Fruit fly (Drosophila melanogaster) whole organism, embryonic: ENCODE data around the gene Pnn.

Source experiments
- Abd-B ChIP-seq: fragments of 200-800 bp; sonication (Bioruptor generic); optimal IDR thresholded peaks from 2 replicates; lab custom pipeline; 2018; ENCODE audit warnings: missing biosample characterization, mild to moderate bottlenecking, missing genetic modification characterization, moderate library complexity
- Antp ChIP-seq: fragments of 200-800 bp; sonication (Bioruptor generic); optimal IDR thresholded peaks from 3 replicates; lab custom pipeline; 2016; ENCODE audit warnings: missing biosample characterization, missing genetic modification characterization
- CG10543 ChIP-seq: fragments of 200-800 bp; sonication (Bioruptor generic); optimal IDR thresholded peaks from 3 replicates; lab custom pipeline; 2017; ENCODE audit warnings: missing biosample characterization, mild to moderate bottlenecking, missing genetic modification characterization, moderate library complexity
- CG11247 ChIP-seq: fragments of 200-800 bp; sonication (Bioruptor generic); IDR thresholded peaks from 2 replicates; pipeline ENCODE4 v1.3.6; 2022; ENCODE audit warnings: missing biosample characterization, missing genetic modification characterization
- CG12071 ChIP-seq: fragments of 200-800 bp; sonication (Bioruptor generic); optimal IDR thresholded peaks from 3 replicates; lab custom pipeline; 2018; ENCODE audit warnings: missing biosample characterization, mild to moderate bottlenecking, missing genetic modification characterization
- CG12219 ChIP-seq: fragments of 200-800 bp; sonication (Bioruptor generic); optimal IDR thresholded peaks from 3 replicates; lab custom pipeline; 2018; ENCODE audit warnings: missing biosample characterization, mild to moderate bottlenecking, missing genetic modification characterization
- CG17186 ChIP-seq: fragments of 200-800 bp; sonication (Bioruptor generic); optimal IDR thresholded peaks from 3 replicates; lab custom pipeline; 2017; ENCODE audit warnings: missing biosample characterization, missing genetic modification reagents, missing genetic modification characterization
- CG18764 ChIP-seq: fragments of 200-800 bp; sonication (Bioruptor generic); optimal IDR thresholded peaks from 3 replicates; lab custom pipeline; 2016; ENCODE audit warnings: missing biosample characterization, missing genetic modification characterization
- CG2116 ChIP-seq: fragments of 200-800 bp; sonication (Bioruptor generic); optimal IDR thresholded peaks from 3 replicates; lab custom pipeline; 2018; ENCODE audit warnings: missing biosample characterization, mild to moderate bottlenecking, missing genetic modification characterization
- CG2712 ChIP-seq: fragments of 200-800 bp; optimal IDR thresholded peaks from 3 replicates; lab custom pipeline; 2019; ENCODE audit warnings: missing biosample characterization, mild to moderate bottlenecking, missing genetic modification characterization, moderate library complexity
- CG2889 ChIP-seq: fragments of 200-800 bp; sonication (Bioruptor generic); IDR thresholded peaks from 3 replicates; pipeline ENCODE4 v1.3.6; 2022; ENCODE audit warnings: missing biosample characterization, missing genetic modification characterization
- CG31365 ChIP-seq: fragments of 200-800 bp; sonication (Bioruptor generic); optimal IDR thresholded peaks from 2 replicates; lab custom pipeline; 2018; ENCODE audit warnings: missing biosample characterization, mild to moderate bottlenecking, missing genetic modification characterization
- CG3995 ChIP-seq: fragments of 200-800 bp; sonication (Bioruptor generic); optimal IDR thresholded peaks from 3 replicates; lab custom pipeline; 2016; ENCODE audit warnings: missing biosample characterization, missing genetic modification characterization
- CG42726 ChIP-seq: fragments of 200-800 bp; sonication (Bioruptor generic); IDR thresholded peaks from 2 replicates; pipeline ENCODE4 v1.3.6; 2022; ENCODE audit warnings: missing biosample characterization, missing genetic modification characterization; ENCODE audit not compliant: partially characterized antibody
- CG6683 ChIP-seq: fragments of 200-800 bp; sonication (Bioruptor generic); optimal IDR thresholded peaks from 2 replicates; lab custom pipeline; 2017; ENCODE audit warnings: missing biosample characterization, mild to moderate bottlenecking, missing genetic modification characterization, missing genetic modification reagents
- CG6791 ChIP-seq: fragments of 200-800 bp; sonication (Bioruptor generic); IDR thresholded peaks from 3 replicates; pipeline ENCODE4 v1.3.6; 2022; ENCODE audit warnings: missing biosample characterization, missing genetic modification characterization; ENCODE audit not compliant: partially characterized antibody
- CG8924 ChIP-seq: fragments of 200-800 bp; optimal IDR thresholded peaks from 3 replicates; lab custom pipeline; 2019; ENCODE audit warnings: missing biosample characterization, mild to moderate bottlenecking, missing genetic modification characterization, moderate library complexity
- D19B ChIP-seq: fragments of 200-800 bp; sonication (Bioruptor generic); optimal IDR thresholded peaks from 2 replicates; lab custom pipeline; 2017; ENCODE audit warnings: missing biosample characterization, mild to moderate bottlenecking, missing genetic modification characterization
- Deaf1 ChIP-seq: fragments of 200-800 bp; optimal IDR thresholded peaks from 3 replicates; lab custom pipeline; 2019; ENCODE audit warnings: missing biosample characterization, mild to moderate bottlenecking, missing genetic modification characterization, moderate library complexity
- Drgx ChIP-seq: fragments of 200-800 bp; sonication (Bioruptor generic); IDR thresholded peaks from 2 replicates; pipeline ENCODE4 v1.3.6; 2022; ENCODE audit warnings: missing biosample characterization, missing genetic modification characterization
- E2f2 ChIP-seq: fragments of 200-800 bp; sonication (Bioruptor generic); IDR thresholded peaks from 2 replicates; pipeline ENCODE4 v1.3.6; 2022; ENCODE audit warnings: missing biosample characterization, missing genetic modification characterization
- Elba2 ChIP-seq: fragments of 200-800 bp; sonication (Bioruptor generic); optimal IDR thresholded peaks from 3 replicates; lab custom pipeline; 2016; ENCODE audit warnings: missing biosample characterization, missing genetic modification characterization
- H15 ChIP-seq: fragments of 200-800 bp; sonication (Bioruptor generic); IDR thresholded peaks from 3 replicates; pipeline ENCODE4 v1.3.6; 2022; ENCODE audit warnings: missing biosample characterization, missing genetic modification characterization
- HLH3B ChIP-seq: fragments of 200-800 bp; sonication (Bioruptor generic); IDR thresholded peaks from 2 replicates; pipeline ENCODE4 v1.3.6; 2022; ENCODE audit warnings: missing biosample characterization, missing genetic modification characterization
- Hey ChIP-seq: fragments of 200-800 bp; sonication (Bioruptor generic); optimal IDR thresholded peaks from 3 replicates; lab custom pipeline; 2018; ENCODE audit warnings: missing biosample characterization, mild to moderate bottlenecking, missing genetic modification characterization
- HmgD ChIP-seq: fragments of 200-800 bp; sonication (Bioruptor generic); optimal IDR thresholded peaks from 3 replicates; lab custom pipeline; 2016; ENCODE audit warnings: missing biosample characterization, missing genetic modification characterization
- HmgZ ChIP-seq: fragments of 200-800 bp; sonication (Bioruptor generic); optimal IDR thresholded peaks from 2 replicates; lab custom pipeline; 2018; ENCODE audit warnings: missing biosample characterization, mild to moderate bottlenecking, missing genetic modification characterization
- Hr51 ChIP-seq, 2 experiments: fragments of 200-800 bp; sonication (Bioruptor generic); optimal IDR thresholded peaks; 2 replicates in 1 of 2; 3 replicates in 1 of 2; lab custom pipeline; 2016 to 2018; ENCODE audit warnings: missing biosample characterization in 2 of 2, missing genetic modification characterization in 2 of 2, mild to moderate bottlenecking in 1 of 2, moderate library complexity in 1 of 2
- Lhr ChIP-seq: fragments of 200-800 bp; sonication (Bioruptor generic); optimal IDR thresholded peaks from 3 replicates; lab custom pipeline; 2017; ENCODE audit warnings: mild to moderate bottlenecking, missing biosample characterization, missing genetic modification reagents, missing genetic modification characterization
- NK7.1 ChIP-seq: fragments of 200-800 bp; sonication (Bioruptor generic); optimal IDR thresholded peaks from 3 replicates; lab custom pipeline; 2016; ENCODE audit warnings: missing biosample characterization, missing genetic modification characterization
- Optix ChIP-seq: fragments of 200-800 bp; sonication (Bioruptor generic); IDR thresholded peaks from 3 replicates; pipeline ENCODE4 v1.3.6; 2022; ENCODE audit warnings: missing biosample characterization, missing genetic modification characterization
- Sry-β ChIP-seq: fragments of 200-800 bp; sonication (Bioruptor generic); optimal IDR thresholded peaks from 2 replicates; lab custom pipeline; 2018; ENCODE audit warnings: missing biosample characterization, mild to moderate bottlenecking, missing genetic modification characterization, moderate library complexity
- Usf ChIP-seq: fragments of 200-800 bp; sonication (Bioruptor generic); optimal IDR thresholded peaks from 2 replicates; lab custom pipeline; 2017; ENCODE audit warnings: missing genotype, missing biosample characterization, missing genetic modification characterization
- ab ChIP-seq: fragments of 200-800 bp; sonication (Bioruptor generic); optimal IDR thresholded peaks from 2 replicates; lab custom pipeline; 2016; ENCODE audit warnings: missing biosample characterization, missing genetic modification characterization
- ac ChIP-seq: fragments of 200-800 bp; sonication (Bioruptor generic); optimal IDR thresholded peaks from 3 replicates; lab custom pipeline; 2017; ENCODE audit warnings: missing biosample characterization, mild to moderate bottlenecking, missing genetic modification characterization
- amos ChIP-seq: fragments of 200-800 bp; sonication (Bioruptor generic); IDR thresholded peaks from 2 replicates; pipeline ENCODE4 v1.3.6; 2022; ENCODE audit warnings: missing biosample characterization, missing genetic modification characterization; ENCODE audit not compliant: partially characterized antibody
- ase ChIP-seq: fragments of 200-800 bp; sonication (Bioruptor generic); IDR thresholded peaks from 3 replicates; pipeline ENCODE4 v1.3.6; 2022; ENCODE audit warnings: missing biosample characterization, missing genetic modification characterization
- bigmax ChIP-seq: fragments of 200-800 bp; sonication (Bioruptor generic); optimal IDR thresholded peaks from 2 replicates; lab custom pipeline; 2018; ENCODE audit warnings: missing biosample characterization, mild to moderate bottlenecking, missing genetic modification characterization
- gsb-n ChIP-seq: fragments of 200-800 bp; sonication (Bioruptor generic); optimal IDR thresholded peaks from 3 replicates; lab custom pipeline; 2018; ENCODE audit warnings: missing biosample characterization, mild to moderate bottlenecking, missing genetic modification characterization
- hb ChIP-seq: fragments of 200-800 bp; sonication (Bioruptor generic); IDR thresholded peaks from 3 replicates; pipeline ENCODE4 v1.3.6; 2022; ENCODE audit warnings: missing biosample characterization, missing genetic modification characterization; ENCODE audit not compliant: partially characterized antibody
- hkb ChIP-seq, 2 experiments: fragments of 200-800 bp in 1 of 2; fragments of >200 bp in 1 of 2; sonication (Bioruptor generic) in 1 of 2; IDR thresholded peaks in 1 of 2; optimal IDR thresholded peaks in 1 of 2; 2 replicates each; pipeline versions ENCODE4 v1.3.6 to Lab custom; 2017 to 2022; ENCODE audit warnings: missing biosample characterization in 1 of 2, missing genetic modification characterization in 1 of 2
- jigr1 ChIP-seq: fragments of 200-800 bp; sonication (Bioruptor generic); IDR thresholded peaks from 3 replicates; pipeline ENCODE4 v1.3.6; 2022; ENCODE audit warnings: missing biosample characterization, missing genetic modification characterization
- kni ChIP-seq: fragments of 200-800 bp; sonication (Bioruptor generic); optimal IDR thresholded peaks from 3 replicates; lab custom pipeline; 2017; ENCODE audit warnings: mild to moderate bottlenecking, missing biosample characterization, missing genetic modification reagents, missing genetic modification characterization
- lmd ChIP-seq: fragments of 200-800 bp; sonication (Bioruptor generic); IDR thresholded peaks from 2 replicates; pipeline ENCODE4 v1.3.6; 2022; ENCODE audit warnings: missing biosample characterization, missing genetic modification characterization
- nerfin-2 ChIP-seq: fragments of 200-800 bp; sonication (Bioruptor generic); IDR thresholded peaks from 2 replicates; pipeline ENCODE4 v1.3.6; 2022; ENCODE audit warnings: missing biosample characterization, missing genetic modification characterization; ENCODE audit not compliant: partially characterized antibody
- otp ChIP-seq: fragments of 200-800 bp; sonication (Bioruptor generic); IDR thresholded peaks from 3 replicates; pipeline ENCODE4, ENCODE4 v1.3.6; 2022; ENCODE audit warnings: missing biosample characterization, missing genetic modification characterization
- pan ChIP-seq, 4 experiments: fragments of >200 bp in 3 of 4; fragments of 200-800 bp in 1 of 4; sonication (Bioruptor generic) in 1 of 4; optimal IDR thresholded peaks in 3 of 4; IDR thresholded peaks in 1 of 4; 2 replicates each; pipeline versions ENCODE4 v1.3.6 to Lab custom; 2017 to 2022; ENCODE audit warnings: missing biosample characterization in 2 of 4, missing genetic modification characterization in 2 of 4, mixed read lengths in 1 of 4
- shn ChIP-seq: fragments of 200-800 bp; sonication (Bioruptor generic); optimal IDR thresholded peaks from 3 replicates; lab custom pipeline; 2016; ENCODE audit warnings: missing biosample characterization, missing genetic modification characterization
- slou ChIP-seq: fragments of 200-800 bp; sonication (Bioruptor generic); optimal IDR thresholded peaks from 3 replicates; lab custom pipeline; 2016; ENCODE audit warnings: missing biosample characterization, missing genetic modification characterization
- tna ChIP-seq: fragments of 200-800 bp; sonication (Bioruptor generic); IDR thresholded peaks from 2 replicates; pipeline ENCODE4 v1.3.6; 2022; ENCODE audit warnings: missing biosample characterization, missing genetic modification characterization; ENCODE audit not compliant: partially characterized antibody

Pnn gene

DNA sequence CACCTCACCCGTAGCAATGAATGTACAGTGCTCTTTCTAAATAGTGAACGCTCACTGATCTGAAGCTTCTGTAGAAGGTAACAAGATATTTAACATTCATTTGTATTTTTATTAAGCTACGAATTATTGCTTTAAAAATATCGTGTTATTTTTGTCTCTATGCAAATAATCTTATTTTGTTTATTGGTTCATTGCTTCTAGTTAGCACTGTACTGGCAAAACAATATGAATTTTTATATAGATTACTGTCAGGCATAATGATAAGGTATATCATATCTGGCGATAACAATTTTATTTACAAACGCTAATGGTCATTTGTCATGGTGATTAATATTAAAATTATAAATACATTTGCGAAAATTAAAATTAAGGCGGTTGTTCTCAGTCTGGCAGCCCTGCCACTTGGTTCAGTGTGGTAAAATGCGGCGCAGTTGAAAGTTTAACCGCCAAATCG lies 30.8 kb downstream of the Pnn start, which contains the start of gene CG9471 (continued):
- no peak for TF ChIP-seq amos (GFP tag; lab: Robert Waterston, UW)
- TF ChIP-seq kni (GFP tag; lab: Kevin White, UChicago) = peak; percentile 30
- TF ChIP-seq CG3995 (GFP tag; lab: Kevin White, UChicago) = peak; percentile 69
- TF ChIP-seq CG11247 (GFP tag; lab: Robert Waterston, UW) = peak; percentile 90
- peak; percentile 91 for TF ChIP-seq slou (GFP tag; lab: Kevin White, UChicago)
- peak; percentile 81 for TF ChIP-seq gsb-n
- TF ChIP-seq Abd-B (GFP tag; lab: Kevin White, UChicago) = peak; percentile 90
- TF ChIP-seq hb (GFP tag; lab: Robert Waterston, UW) = no peak
- no peak for TF ChIP-seq CG42726 (GFP tag; lab: Robert Waterston, UW)
- TF ChIP-seq ab (GFP tag; lab: Kevin White, UChicago) = peak; percentile 43
- peak; percentile 54 for TF ChIP-seq Elba2 (GFP tag; lab: Kevin White, UChicago)
- peak; percentile 82 for TF ChIP-seq CG18764 (GFP tag; lab: Kevin White, UChicago)
- peak; percentile 78 for TF ChIP-seq D19B (GFP tag; lab: Kevin White, UChicago)
- TF ChIP-seq CG2712 = peak; percentile 92
- TF ChIP-seq Drgx (GFP tag; lab: Robert Waterston, UW) = peak; percentile 94
- TF ChIP-seq shn = peak; percentile 79
- peak; percentile 49 for TF ChIP-seq Hey
- no peak for TF ChIP-seq tna (GFP tag; lab: Robert Waterston, UW)
- TF ChIP-seq CG17186 (GFP tag; lab: Kevin White, UChicago) = peak; percentile 16
- TF ChIP-seq CG10543 (GFP tag; lab: Kevin White, UChicago) = peak; percentile 94
- TF ChIP-seq Hr51 (GFP tag; optimal IDR thresholded peaks at IDR 0.05; lab: Kevin White, UChicago) = peak; percentile 75 to 92
- peak; percentile 94 for TF ChIP-seq HLH3B (GFP tag; lab: Robert Waterston, UW)
- peak; percentile 73 for TF ChIP-seq Usf (GFP tag; lab: Kevin White, UChicago)
- TF ChIP-seq CG6683 (GFP tag; lab: Kevin White, UChicago) = peak; percentile 85
- TF ChIP-seq CG6791 = no peak
- peak; percentile 89 for TF ChIP-seq CG2889 (GFP tag; lab: Robert Waterston, UW)
- TF ChIP-seq CG12219 (GFP tag; lab: Kevin White, UChicago) = peak; percentile 86
- TF ChIP-seq ase (GFP tag; lab: Robert Waterston, UW) = peak; percentile 91
- TF ChIP-seq nerfin-2 (GFP tag; lab: Robert Waterston, UW) = no peak
- peak; percentile 47 for TF ChIP-seq CG31365
- peak; percentile 48; the same call in 1 of the 3 replicates for TF ChIP-seq Optix (GFP tag; lab: Robert Waterston, UW)
- TF ChIP-seq E2f2 (GFP tag; lab: Robert Waterston, UW) = peak; percentile 92
- TF ChIP-seq Lhr (GFP tag; lab: Kevin White, UChicago) = peak; percentile 34
- peak; percentile 10 for TF ChIP-seq Sry-β (GFP tag; lab: Kevin White, UChicago)
- no peak for TF ChIP-seq hkb (optimal IDR thresholded peaks at IDR 0.05; lab: Kevin White, UChicago)
- TF ChIP-seq hkb (GFP tag; IDR thresholded peaks at IDR 0.05; lab: Robert Waterston, UW) = peak; percentile 95
- peak; percentile 85; the same call in 2 of the 3 replicates for TF ChIP-seq otp (GFP tag; lab: Robert Waterston, UW)
- peak; percentile 80; the same call in 2 of the 3 replicates for TF ChIP-seq jigr1
- TF ChIP-seq CG8924 (tag; lab: Kevin White, UChicago) = peak; percentile 93

DNA sequence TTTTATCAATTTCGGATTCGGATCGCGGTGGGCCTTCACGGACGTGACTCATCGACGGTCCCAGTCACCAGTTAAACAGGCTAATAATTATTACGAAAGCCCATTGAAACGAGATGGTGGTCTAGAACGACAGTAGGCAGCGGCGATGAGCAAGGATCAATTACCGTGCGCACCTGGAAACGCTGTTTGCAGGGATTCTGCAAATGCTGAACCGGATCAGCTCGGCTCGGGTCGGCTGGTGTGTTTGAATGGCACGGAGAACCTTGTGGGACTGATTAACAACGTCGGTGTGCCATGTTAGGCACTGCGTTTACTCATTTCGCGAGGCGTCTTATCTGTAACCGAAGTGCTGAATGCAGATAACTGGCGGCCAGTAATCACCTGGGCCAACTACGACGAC lies 33.4 kb downstream of the Pnn start, which contains the start of gene Whamy:
Gene Whamy (minus strand): TSS at position 273 of the 400 bp plus-strand sequence.
- TF ChIP-seq H15 (GFP tag; lab: Robert Waterston, UW) = no peak
- TF ChIP-seq HmgD = no peak
- no peak for TF ChIP-seq CG12071 (GFP tag; lab: Kevin White, UChicago)
- TF ChIP-seq pan (optimal IDR thresholded peaks at IDR 0.05; lab: Kevin White, UChicago) = no peak
- TF ChIP-seq pan (GFP tag; optimal IDR thresholded peaks at IDR 0.05 in 1 of 2, IDR thresholded peaks at IDR 0.05 in 1 of 2) = no peak
- TF ChIP-seq ac (GFP tag; lab: Kevin White, UChicago) = no peak
- TF ChIP-seq Antp (GFP tag; lab: Kevin White, UChicago) = no peak
- TF ChIP-seq Deaf1 (tag; lab: Kevin White, UChicago) = peak; percentile 82
- TF ChIP-seq NK7.1 (GFP tag; lab: Kevin White, UChicago) = no peak
- TF ChIP-seq CG12219 (GFP tag; lab: Kevin White, UChicago) = no peak
- peak; percentile 21 for TF ChIP-seq HmgZ (tag; lab: Kevin White, UChicago)
- TF ChIP-seq lmd = no peak
- no peak for TF ChIP-seq CG2116
- no peak for TF ChIP-seq bigmax
